Fruit fly (Drosophila melanogaster): ENCODE measurements around the gene dpr5.

dm6 chr3R:11458851-11459175 is 41.0 kb upstream of the dpr5 start:
- no peak for TF ChIP-seq Dfd (GFP tag; optimal IDR thresholded peaks at IDR 0.05)
- TF ChIP-seq Mio (GFP tag; optimal IDR thresholded peaks at IDR 0.05) = no peak
- no peak for TF ChIP-seq psq (GFP tag; optimal IDR thresholded peaks at IDR 0.05)

Measured in whole organism, wandering third instar larva.